Worm (Caenorhabditis elegans): ENCODE results near the gene Y43E12A.2.
A peak's percentile ranks its signal among the peaks of the same experiment; 100 is the strongest.

ce11 chrIV:11026648-11027047, 44.8 kb downstream of the Y43E12A.2 start:
- no peak for TF ChIP-seq ztf-11 (tag; optimal IDR thresholded peaks at IDR 0.05)
- TF ChIP-seq ztf-7 (tag; optimal IDR thresholded peaks at IDR 0.05), result no peak
- peak; percentile 19 for TF ChIP-seq nhr-111 (GFP tag; optimal IDR thresholded peaks at IDR 0.05)
- TF ChIP-seq T26A8.4 (GFP tag; IDR thresholded peaks at IDR 0.05), result peak; percentile 12; the same call in 1 of the 2 replicates
- TF ChIP-seq nhr-6 (tag; optimal IDR thresholded peaks at IDR 0.05), result no peak
- no peak for TF ChIP-seq lin-15B (tag; optimal IDR thresholded peaks at IDR 0.05)
- TF ChIP-seq daf-12 (tag; optimal IDR thresholded peaks at IDR 0.05), result no peak
- TF ChIP-seq dmd-6 (GFP tag; IDR thresholded peaks at IDR 0.05), result no peak
- no peak for TF ChIP-seq lir-3 (tag; optimal IDR thresholded peaks at IDR 0.05)
- no peak for TF ChIP-seq vab-7 (GFP tag; IDR thresholded peaks at IDR 0.05)

Measured in whole organism, L4 larva.